Worm (Caenorhabditis elegans): ENCODE results near the gene ZK632.4.
A peak's percentile ranks its signal among the peaks of the same experiment; 100 is the strongest.

Gene ZK632.4

ce11 chrIII:9766175-9766574 is 41.1 kb downstream of the ZK632.4 start, which contains the start of gene cbp-1 (continued):
- TF ChIP-seq fkh-4 (tag; optimal IDR thresholded peaks at IDR 0.05; ENCODE audit: borderline replicate concordance) (no peak), grh-1 (GFP tag; IDR thresholded peaks at IDR 0.05) (no peak), nhr-12 (tag; optimal IDR thresholded peaks at IDR 0.05) (no peak), hlh-17 (GFP tag; optimal IDR thresholded peaks at IDR 0.05; ENCODE audit: borderline replicate concordance) (no peak), ceh-8 (GFP tag; optimal IDR thresholded peaks at IDR 0.05) (no peak), nhr-28 (tag; optimal IDR thresholded peaks at IDR 0.05) (no peak), zag-1 (tag; optimal IDR thresholded peaks at IDR 0.05) (no peak), C16A3.4 (tag; optimal IDR thresholded peaks at IDR 0.05) (no peak), snu-23 (GFP tag; optimal IDR thresholded peaks at IDR 0.05) (peak; percentile 68), hlh-4 (tag; optimal IDR thresholded peaks at IDR 0.05) (no peak), nhr-237 (tag; optimal IDR thresholded peaks at IDR 0.05) (no peak), mep-1 (tag; optimal IDR thresholded peaks at IDR 0.05) (no peak), nhr-71 (tag; optimal IDR thresholded peaks at IDR 0.05) (peak; percentile 63), nhr-90 (tag; optimal IDR thresholded peaks at IDR 0.05; ENCODE audit: poor library complexity) (peak; percentile 38), tbx-2 (tag; optimal IDR thresholded peaks at IDR 0.05) (peak; percentile 32), fkh-10 (GFP tag; optimal IDR thresholded peaks at IDR 0.05) (no peak), vab-15 (tag; optimal IDR thresholded peaks at IDR 0.05) (no peak), pax-3 (tag; optimal IDR thresholded peaks at IDR 0.05) (no peak), sox-4 (tag; optimal IDR thresholded peaks at IDR 0.05) (no peak), lin-15B (tag; optimal IDR thresholded peaks at IDR 0.05) (no peak), ama-1 (optimal IDR thresholded peaks at IDR 0.05) (peak; percentile 72), jun-1 (tag; optimal IDR thresholded peaks at IDR 0.05) (peak; percentile 12), skn-1 (tag; optimal IDR thresholded peaks at IDR 0.05) (no peak), mab-9 (GFP tag; IDR thresholded peaks at IDR 0.05) (no peak), swsn-7 (tag; optimal IDR thresholded peaks at IDR 0.05) (peak; percentile 64), lir-3 (tag; optimal IDR thresholded peaks at IDR 0.05; ENCODE audit: poor library complexity) (no peak), fkh-8 (tag; optimal IDR thresholded peaks at IDR 0.05) (no peak), efl-1 (optimal IDR thresholded peaks at IDR 0.05) (peak; percentile 69 to 75), efl-1 (GFP tag; optimal IDR thresholded peaks at IDR 0.05 in 1 of 2) (peak; percentile 16 to 90), irx-1 (tag; optimal IDR thresholded peaks at IDR 0.05) (no peak), lin-13 (GFP tag; optimal IDR thresholded peaks at IDR 0.05) (no peak), mef-2 (tag; optimal IDR thresholded peaks at IDR 0.05) (no peak), ceh-88 (GFP tag; IDR thresholded peaks at IDR 0.05) (no peak; the same call in 1 of the 2 replicates), nhr-76 (tag; optimal IDR thresholded peaks at IDR 0.05) (no peak), nhr-47 (tag; optimal IDR thresholded peaks at IDR 0.05) (peak; percentile 48), sptf-1 (tag; optimal IDR thresholded peaks at IDR 0.05) (no peak), nhr-77 (tag; optimal IDR thresholded peaks at IDR 0.05) (no peak), unc-86 (tag; optimal IDR thresholded peaks at IDR 0.05) (no peak), ceh-63 (GFP tag; optimal IDR thresholded peaks at IDR 0.05) (no peak), unc-130 (tag; optimal IDR thresholded peaks at IDR 0.05) (peak; percentile 51), mdl-1 (tag; optimal IDR thresholded peaks at IDR 0.05) (peak in 1 of 2 experiments; percentile 44), unc-62 (GFP tag; optimal IDR thresholded peaks at IDR 0.05) (no peak), nhr-11 (tag; optimal IDR thresholded peaks at IDR 0.05) (no peak), efl-3 (GFP tag; optimal IDR thresholded peaks at IDR 0.05) (no peak), blmp-1 (tag; optimal IDR thresholded peaks at IDR 0.05) (no peak), lsy-2 (tag; optimal IDR thresholded peaks at IDR 0.05) (peak; percentile 81 to 85)

- TF ChIP-seq sox-4 (tag; optimal IDR thresholded peaks at IDR 0.05) (peak; percentile 92), sptf-1 (tag; optimal IDR thresholded peaks at IDR 0.05) (no peak), lin-15B (tag; optimal IDR thresholded peaks at IDR 0.05) (peak; percentile 79), nhr-77 (tag; optimal IDR thresholded peaks at IDR 0.05) (peak; percentile 95), tbx-2 (tag; optimal IDR thresholded peaks at IDR 0.05) (peak; percentile 99), unc-86 (tag; optimal IDR thresholded peaks at IDR 0.05) (peak; percentile 99), ztf-11 (tag; optimal IDR thresholded peaks at IDR 0.05) (peak; percentile 36 to 97), sup-37 (GFP tag; optimal IDR thresholded peaks at IDR 0.05) (peak; percentile 95), alr-1 (tag; optimal IDR thresholded peaks at IDR 0.05; ENCODE audit: borderline replicate concordance) (no peak), unc-30 (tag; optimal IDR thresholded peaks at IDR 0.05) (no peak), ceh-88 (GFP tag; IDR thresholded peaks at IDR 0.05) (peak; percentile 97), unc-130 (tag; optimal IDR thresholded peaks at IDR 0.05) (peak; percentile 96), nhr-90 (tag; optimal IDR thresholded peaks at IDR 0.05; ENCODE audit: poor library complexity) (peak; percentile 98), isw-1 (GFP tag; IDR thresholded peaks at IDR 0.05) (peak; percentile 98), dsc-1 (tag; optimal IDR thresholded peaks at IDR 0.05) (peak; percentile 98), C34B4.2 (tag; optimal IDR thresholded peaks at IDR 0.05) (peak; percentile 43), nhr-11 (tag; optimal IDR thresholded peaks at IDR 0.05) (peak; percentile 89), nhr-71 (tag; optimal IDR thresholded peaks at IDR 0.05) (peak; percentile 100), nhr-19 (GFP tag; conservative IDR thresholded peaks at IDR 0.05) (peak; percentile 98), pax-3 (tag; optimal IDR thresholded peaks at IDR 0.05) (peak; percentile 98)
Observed at ce11 chrIII:9765465-9765900, 41.8 kb downstream of the ZK632.4 start.

Data from whole organism, L1 larva.